Fruit fly (Drosophila melanogaster) whole organism, embryonic: ENCODE results near the gene CG43251.
A peak's percentile ranks its signal among the peaks of the same experiment; 100 is the strongest.

Experiments used
- Ada2b ChIP-seq: fragments of 200-800 bp; sonication (Bioruptor generic); IDR thresholded peaks from 2 replicates; pipeline ENCODE4 v1.3.6; 2022; ENCODE audit warnings: missing biosample characterization, missing genetic modification characterization
- Atf-2 ChIP-seq: fragments of 200-800 bp; sonication (Bioruptor generic); optimal IDR thresholded peaks from 2 replicates; lab custom pipeline; 2016; ENCODE audit warnings: missing biosample characterization, missing genetic modification characterization
- CG10565 ChIP-seq: fragments of 200-800 bp; sonication (Bioruptor generic); optimal IDR thresholded peaks from 3 replicates; lab custom pipeline; 2016; ENCODE audit warnings: missing biosample characterization, mild to moderate bottlenecking, missing genetic modification characterization
- CG11085 ChIP-seq: fragments of 200-800 bp; sonication (Bioruptor generic); IDR thresholded peaks from 2 replicates; pipeline ENCODE4 v1.3.6; 2022; ENCODE audit warnings: missing biosample characterization, missing genetic modification characterization
- CG11456 ChIP-seq: fragments of 200-800 bp; sonication (Bioruptor generic); IDR thresholded peaks from 3 replicates; pipeline ENCODE4 v1.3.6; 2022; ENCODE audit warnings: missing biosample characterization, missing genetic modification characterization
- CG12659 ChIP-seq: fragments of 200-800 bp; sonication (Bioruptor generic); optimal IDR thresholded peaks from 3 replicates; lab custom pipeline; 2017; ENCODE audit warnings: mild to moderate bottlenecking, missing biosample characterization, missing genetic modification reagents, missing genetic modification characterization
- CG15269 ChIP-seq: fragments of 200-800 bp; sonication (Bioruptor generic); optimal IDR thresholded peaks from 2 replicates; lab custom pipeline; 2018; ENCODE audit warnings: missing biosample characterization, mild to moderate bottlenecking, missing genetic modification characterization, moderate library complexity
- CG1529 ChIP-seq: fragments of 200-800 bp; sonication (Bioruptor generic); optimal IDR thresholded peaks from 3 replicates; lab custom pipeline; 2018; ENCODE audit warnings: missing biosample characterization, missing genetic modification characterization
- CG15696 ChIP-seq: fragments of 200-800 bp; sonication (Bioruptor generic); optimal IDR thresholded peaks from 2 replicates; lab custom pipeline; 2019; ENCODE audit warnings: missing biosample characterization, mild to moderate bottlenecking, missing genetic modification characterization, moderate library complexity
- CG17328 ChIP-seq: fragments of 200-800 bp; sonication (Bioruptor generic); IDR thresholded peaks from 2 replicates; pipeline ENCODE4 v1.3.6; 2022; ENCODE audit warnings: missing biosample characterization, missing genetic modification characterization
- CG17385 ChIP-seq: fragments of 200-800 bp; sonication (Bioruptor generic); optimal IDR thresholded peaks from 3 replicates; lab custom pipeline; 2018; ENCODE audit warnings: missing biosample characterization, mild to moderate bottlenecking, missing genetic modification characterization
- CG17802 ChIP-seq: fragments of 200-800 bp; sonication (Bioruptor generic); optimal IDR thresholded peaks from 2 replicates; lab custom pipeline; 2018; ENCODE audit warnings: missing biosample characterization, mild to moderate bottlenecking, missing genetic modification characterization, moderate library complexity
- CG2129 ChIP-seq: fragments of 200-800 bp; sonication (Bioruptor generic); IDR thresholded peaks from 2 replicates; pipeline ENCODE4 v1.3.6; 2022; ENCODE audit warnings: missing biosample characterization, missing genetic modification characterization; ENCODE audit not compliant: partially characterized antibody
- CG2202 ChIP-seq: fragments of 200-800 bp; sonication (Bioruptor generic); optimal IDR thresholded peaks from 2 replicates; lab custom pipeline; 2018; ENCODE audit warnings: missing biosample characterization, mild to moderate bottlenecking, missing genetic modification characterization
- CG30431 ChIP-seq: fragments of 200-800 bp; sonication (Bioruptor generic); optimal IDR thresholded peaks from 2 replicates; lab custom pipeline; 2017; ENCODE audit warnings: missing biosample characterization, missing genetic modification characterization
- CG5180 ChIP-seq: fragments of 200-800 bp; sonication (Bioruptor generic); optimal IDR thresholded peaks from 3 replicates; lab custom pipeline; 2017; ENCODE audit warnings: missing biosample characterization, missing genetic modification characterization, mild to moderate bottlenecking, moderate library complexity, missing genetic modification reagents
- CG6254 ChIP-seq: fragments of 200-800 bp; sonication (Bioruptor generic); optimal IDR thresholded peaks from 3 replicates; lab custom pipeline; 2017; ENCODE audit warnings: mild to moderate bottlenecking, missing biosample characterization, missing genetic modification reagents, missing genetic modification characterization
- CG8388 ChIP-seq: fragments of 200-800 bp; sonication (Bioruptor generic); optimal IDR thresholded peaks from 2 replicates; lab custom pipeline; 2019; ENCODE audit warnings: missing biosample characterization, mild to moderate bottlenecking, missing genetic modification characterization, moderate library complexity
- CG8944 ChIP-seq: fragments of 200-800 bp; sonication (Bioruptor generic); optimal IDR thresholded peaks from 3 replicates; lab custom pipeline; 2016; ENCODE audit warnings: missing biosample characterization, missing genetic modification characterization
- CG9437 ChIP-seq: fragments of 200-800 bp; sonication (Bioruptor generic); optimal IDR thresholded peaks from 2 replicates; lab custom pipeline; 2018; ENCODE audit warnings: missing biosample characterization, mild to moderate bottlenecking, missing genetic modification characterization
- Dek ChIP-seq: fragments of 200-800 bp; sonication (Bioruptor generic); optimal IDR thresholded peaks from 3 replicates; lab custom pipeline; 2019; ENCODE audit warnings: missing biosample characterization, mild to moderate bottlenecking, missing genetic modification characterization, moderate library complexity
- HLH54F ChIP-seq: fragments of 200-800 bp; sonication (Bioruptor generic); optimal IDR thresholded peaks from 3 replicates; lab custom pipeline; 2016; ENCODE audit warnings: missing biosample characterization, missing genetic modification characterization
- Hmr ChIP-seq: fragments of 200-800 bp; sonication (Bioruptor generic); optimal IDR thresholded peaks from 3 replicates; lab custom pipeline; 2017; ENCODE audit warnings: mild to moderate bottlenecking, missing biosample characterization, missing genetic modification reagents, missing genetic modification characterization
- Hsf ChIP-seq: fragments of 200-800 bp; sonication (Bioruptor generic); optimal IDR thresholded peaks from 3 replicates; lab custom pipeline; 2016; ENCODE audit warnings: missing biosample characterization, missing genetic modification characterization
- Jarid2 ChIP-seq: fragments of 200-800 bp; sonication (Bioruptor generic); optimal IDR thresholded peaks from 3 replicates; lab custom pipeline; 2017; ENCODE audit warnings: mild to moderate bottlenecking, missing biosample characterization, missing genetic modification reagents, missing genetic modification characterization
- Lhr ChIP-seq: fragments of 200-800 bp; sonication (Bioruptor generic); optimal IDR thresholded peaks from 3 replicates; lab custom pipeline; 2017; ENCODE audit warnings: mild to moderate bottlenecking, missing biosample characterization, missing genetic modification reagents, missing genetic modification characterization
- Meics ChIP-seq: fragments of 200-800 bp; sonication (Bioruptor generic); optimal IDR thresholded peaks from 2 replicates; lab custom pipeline; 2017; ENCODE audit warnings: missing biosample characterization, mild to moderate bottlenecking, missing genetic modification characterization
- Neu2 ChIP-seq: fragments of 200-800 bp; sonication (Bioruptor generic); optimal IDR thresholded peaks from 3 replicates; lab custom pipeline; 2016; ENCODE audit warnings: missing biosample characterization, missing genetic modification characterization, borderline replicate concordance
- Poxn ChIP-seq: fragments of 200-800 bp; sonication (Bioruptor generic); IDR thresholded peaks from 2 replicates; pipeline ENCODE4 v1.3.6; 2022; ENCODE audit warnings: missing biosample characterization, missing genetic modification characterization
- ato ChIP-seq: fragments of 200-800 bp; sonication (Bioruptor generic); IDR thresholded peaks from 2 replicates; pipeline ENCODE4 v1.3.6; 2022; ENCODE audit warnings: missing biosample characterization, missing genetic modification characterization; ENCODE audit not compliant: partially characterized antibody
- btn ChIP-seq: fragments of 200-800 bp; sonication (Bioruptor generic); optimal IDR thresholded peaks from 2 replicates; lab custom pipeline; 2016; ENCODE audit warnings: missing biosample characterization, missing genetic modification characterization
- cato ChIP-seq: fragments of 200-800 bp; sonication (Bioruptor generic); optimal IDR thresholded peaks from 2 replicates; lab custom pipeline; 2016; ENCODE audit warnings: missing biosample characterization, missing genetic modification characterization, borderline replicate concordance
- ci ChIP-seq: fragments of 200-800 bp; sonication (Bioruptor generic); IDR thresholded peaks from 3 replicates; pipeline ENCODE4 v1.3.6; 2022; ENCODE audit warnings: missing biosample characterization, missing genetic modification characterization
- crp ChIP-seq, 2 experiments: fragments of 200-800 bp; sonication (Bioruptor generic); optimal IDR thresholded peaks; 2 replicates in 1 of 2; 3 replicates in 1 of 2; lab custom pipeline; 2017; ENCODE audit warnings: missing biosample characterization in 2 of 2, missing genetic modification characterization in 2 of 2, mild to moderate bottlenecking in 1 of 2, moderate library complexity in 1 of 2
- dati ChIP-seq: fragments of 200-800 bp; sonication (Bioruptor generic); IDR thresholded peaks from 2 replicates; pipeline ENCODE4 v1.3.6; 2022; ENCODE audit warnings: missing biosample characterization, missing genetic modification characterization
- dpn ChIP-seq, 2 experiments: fragments of 200-800 bp; sonication (Bioruptor generic); optimal IDR thresholded peaks; 3 replicates each; lab custom pipeline; 2016; ENCODE audit warnings: missing biosample characterization in 2 of 2, missing genetic modification characterization in 2 of 2
- emc ChIP-seq: fragments of 200-800 bp; sonication (Bioruptor generic); optimal IDR thresholded peaks from 2 replicates; lab custom pipeline; 2016; ENCODE audit warnings: missing biosample characterization, missing genetic modification characterization
- fd96Cb ChIP-seq: fragments of 200-800 bp; sonication (Bioruptor generic); optimal IDR thresholded peaks from 2 replicates; lab custom pipeline; 2018; ENCODE audit warnings: missing biosample characterization, mild to moderate bottlenecking, missing genetic modification characterization, moderate library complexity
- ham ChIP-seq: fragments of 200-800 bp; sonication (Bioruptor generic); IDR thresholded peaks from 2 replicates; pipeline ENCODE4 v1.3.6; 2022; ENCODE audit warnings: missing biosample characterization, missing genetic modification characterization
- hkb ChIP-seq, 2 experiments: fragments of 200-800 bp in 1 of 2; fragments of >200 bp in 1 of 2; sonication (Bioruptor generic) in 1 of 2; IDR thresholded peaks in 1 of 2; optimal IDR thresholded peaks in 1 of 2; 2 replicates each; pipeline versions ENCODE4 v1.3.6 to Lab custom; 2017 to 2022; ENCODE audit warnings: missing biosample characterization in 1 of 2, missing genetic modification characterization in 1 of 2
- lbe ChIP-seq: fragments of 200-800 bp; sonication (Bioruptor generic); optimal IDR thresholded peaks from 2 replicates; lab custom pipeline; 2016; ENCODE audit warnings: missing biosample characterization, mild to moderate bottlenecking, missing genetic modification characterization
- lmd ChIP-seq: fragments of 200-800 bp; sonication (Bioruptor generic); IDR thresholded peaks from 2 replicates; pipeline ENCODE4 v1.3.6; 2022; ENCODE audit warnings: missing biosample characterization, missing genetic modification characterization
- lola ChIP-seq, 3 experiments: fragments of >200 bp in 2 of 3; fragments of 200-800 bp in 1 of 3; sonication (Bioruptor generic) in 1 of 3; optimal IDR thresholded peaks; 2 replicates each; lab custom pipeline; 2017 to 2019; ENCODE audit warnings: missing biosample characterization in 3 of 3, missing genetic modification characterization in 3 of 3, mild to moderate bottlenecking in 1 of 3, moderate library complexity in 1 of 3
- row ChIP-seq: fragments of 200-800 bp; sonication (Bioruptor generic); IDR thresholded peaks from 3 replicates; pipeline ENCODE4 v1.3.6; 2022; ENCODE audit warnings: missing biosample characterization, missing genetic modification characterization
- salm ChIP-seq: fragments of 200-800 bp; sonication (Bioruptor generic); optimal IDR thresholded peaks from 2 replicates; lab custom pipeline; 2018; ENCODE audit warnings: missing biosample characterization, mild to moderate bottlenecking, missing genetic modification characterization
- schlank ChIP-seq: fragments of 200-800 bp; sonication (Bioruptor generic); optimal IDR thresholded peaks from 2 replicates; lab custom pipeline; 2018; ENCODE audit warnings: missing biosample characterization, mild to moderate bottlenecking, missing genetic modification characterization
- unpg ChIP-seq: fragments of 200-800 bp; sonication (Bioruptor generic); optimal IDR thresholded peaks from 3 replicates; lab custom pipeline; 2018; ENCODE audit warnings: missing biosample characterization, mild to moderate bottlenecking, missing genetic modification characterization, moderate library complexity
- vvl ChIP-seq: fragments of 200-800 bp; sonication (Bioruptor generic); IDR thresholded peaks from 2 replicates; pipeline ENCODE4 v1.3.6; 2022; ENCODE audit warnings: missing biosample characterization, missing genetic modification characterization

Gene CG43251

dm6 chr3L:20711397-20711796, 47.3 kb upstream of the CG43251 start (continued):
- TF ChIP-seq lmd (GFP tag; lab: Robert Waterston, UW) (peak; percentile 23; the same call in 1 of the 2 replicates), lbe (GFP tag; lab: Kevin White, UChicago) (no peak), salm (peak; percentile 40), CG9437 (peak; percentile 15), ci (GFP tag; lab: Robert Waterston, UW) (peak; percentile 86), CG8944 (GFP tag; lab: Kevin White, UChicago) (peak; percentile 57), row (GFP tag; lab: Robert Waterston, UW) (no peak), CG2129 (GFP tag; lab: Robert Waterston, UW) (no peak), ato (GFP tag; lab: Robert Waterston, UW) (no peak), Jarid2 (GFP tag; lab: Kevin White, UChicago) (peak; percentile 75), CG17802 (tag; lab: Kevin White, UChicago) (peak; percentile 42), Hsf (peak; percentile 77), btn (GFP tag; lab: Kevin White, UChicago) (peak; percentile 31), CG17385 (GFP tag; lab: Kevin White, UChicago) (peak; percentile 51), dpn (GFP tag; optimal IDR thresholded peaks at IDR 0.05; lab: Kevin White, UChicago) (peak; percentile 28 to 55), Hmr (GFP tag; lab: Kevin White, UChicago) (peak; percentile 74), Poxn (GFP tag; lab: Robert Waterston, UW) (no peak), CG8388 (GFP tag; lab: Kevin White, UChicago) (peak; percentile 20), CG2202 (tag; lab: Kevin White, UChicago) (peak; percentile 49), CG10565 (GFP tag; lab: Kevin White, UChicago) (peak; percentile 43), schlank (peak; percentile 9), CG11456 (GFP tag; lab: Robert Waterston, UW) (peak; percentile 74; the same call in 2 of the 3 replicates), ham (peak; percentile 44; the same call in 1 of the 2 replicates), Dek (tag; lab: Kevin White, UChicago) (peak; percentile 63), CG17328 (peak; percentile 23; the same call in 1 of the 2 replicates), emc (GFP tag; lab: Kevin White, UChicago) (peak; percentile 16), cato (peak; percentile 17), hkb (optimal IDR thresholded peaks at IDR 0.05; lab: Kevin White, UChicago) (no peak), hkb (GFP tag; IDR thresholded peaks at IDR 0.05; lab: Robert Waterston, UW) (peak; percentile 53), CG1529 (GFP tag; lab: Kevin White, UChicago) (peak; percentile 34), lola (GFP tag; optimal IDR thresholded peaks at IDR 0.05; lab: Kevin White, UChicago) (peak in 1 of 3 experiments; percentile 38), Ada2b (GFP tag; lab: Robert Waterston, UW) (no peak; the same call in 1 of the 2 replicates), CG5180 (GFP tag; lab: Kevin White, UChicago) (peak; percentile 3), unpg (GFP tag; lab: Kevin White, UChicago) (peak; percentile 64), CG6254 (GFP tag; lab: Kevin White, UChicago) (peak; percentile 60), Neu2 (no peak), Meics (GFP tag; lab: Kevin White, UChicago) (peak; percentile 65), fd96Cb (tag; lab: Kevin White, UChicago) (peak; percentile 36), Lhr (GFP tag; lab: Kevin White, UChicago) (peak; percentile 76), HLH54F (GFP tag; lab: Kevin White, UChicago) (peak; percentile 41), CG30431 (GFP tag; lab: Kevin White, UChicago) (peak; percentile 2), vvl (GFP tag; lab: Robert Waterston, UW) (peak; percentile 78), crp (GFP tag; optimal IDR thresholded peaks at IDR 0.05; lab: Kevin White, UChicago) (peak in 1 of 2 experiments; percentile 5), CG11085 (peak; percentile 59), dati (0 out of 2 replicates have a peak, but pooled peaks have one; percentile 30), CG15696 (tag; lab: Kevin White, UChicago) (peak; percentile 57), CG12659 (peak; percentile 66), CG15269 (tag; lab: Kevin White, UChicago) (peak; percentile 50), Atf-2 (GFP tag; lab: Kevin White, UChicago) (peak; percentile 60)
